Fruit fly (Drosophila melanogaster) whole organism, embryonic: ENCODE data around the gene CG12081.
A peak's percentile ranks its signal among the peaks of the same experiment; 100 is the strongest.

ENCODE experiments used
- Antp ChIP-seq: fragments of 200-800 bp; sonication (Bioruptor generic); optimal IDR thresholded peaks from 3 replicates; lab custom pipeline; 2016; ENCODE audit warnings: missing biosample characterization, missing genetic modification characterization
- CG10147 ChIP-seq: fragments of 200-800 bp; sonication (Bioruptor generic); optimal IDR thresholded peaks from 2 replicates; lab custom pipeline; 2019; ENCODE audit warnings: missing biosample characterization, mild to moderate bottlenecking, missing genetic modification characterization, moderate library complexity
- CG12219 ChIP-seq: fragments of 200-800 bp; sonication (Bioruptor generic); optimal IDR thresholded peaks from 3 replicates; lab custom pipeline; 2018; ENCODE audit warnings: missing biosample characterization, mild to moderate bottlenecking, missing genetic modification characterization
- CG12744 ChIP-seq: fragments of 200-800 bp; sonication (Bioruptor generic); optimal IDR thresholded peaks from 2 replicates; lab custom pipeline; 2016; ENCODE audit warnings: missing biosample characterization, missing genetic modification characterization
- CG15514 ChIP-seq: fragments of 200-800 bp; sonication (Bioruptor generic); optimal IDR thresholded peaks from 3 replicates; lab custom pipeline; 2017; ENCODE audit warnings: missing biosample characterization, missing genetic modification characterization, mild to moderate bottlenecking, moderate library complexity, missing genetic modification reagents
- CG1602 ChIP-seq: fragments of 200-800 bp; sonication (Bioruptor generic); optimal IDR thresholded peaks from 3 replicates; lab custom pipeline; 2016; ENCODE audit warnings: missing biosample characterization, missing genetic modification characterization
- CG17328 ChIP-seq: fragments of 200-800 bp; sonication (Bioruptor generic); IDR thresholded peaks from 2 replicates; pipeline ENCODE4 v1.3.6; 2022; ENCODE audit warnings: missing biosample characterization, missing genetic modification characterization
- CG17568 ChIP-seq: fragments of 200-800 bp; sonication (Bioruptor generic); optimal IDR thresholded peaks from 2 replicates; lab custom pipeline; 2018; ENCODE audit warnings: missing biosample characterization, mild to moderate bottlenecking, missing genetic modification characterization, moderate library complexity
- CG17612 ChIP-seq: fragments of 200-800 bp; sonication (Bioruptor generic); IDR thresholded peaks from 2 replicates; pipeline ENCODE4 v1.3.6; 2022; ENCODE audit warnings: missing biosample characterization, missing genetic modification characterization
- CG1792 ChIP-seq: fragments of 200-800 bp; sonication (Bioruptor generic); optimal IDR thresholded peaks from 2 replicates; lab custom pipeline; 2016; ENCODE audit warnings: missing biosample characterization, missing genetic modification characterization
- CG2875 ChIP-seq: fragments of 200-800 bp; sonication (Bioruptor generic); optimal IDR thresholded peaks from 2 replicates; lab custom pipeline; 2017; ENCODE audit warnings: missing biosample characterization, mild to moderate bottlenecking, missing genetic modification characterization, missing genetic modification reagents
- CG2889 ChIP-seq: fragments of 200-800 bp; sonication (Bioruptor generic); IDR thresholded peaks from 3 replicates; pipeline ENCODE4 v1.3.6; 2022; ENCODE audit warnings: missing biosample characterization, missing genetic modification characterization
- CG31388 ChIP-seq: fragments of 200-800 bp; sonication (Bioruptor generic); optimal IDR thresholded peaks from 2 replicates; lab custom pipeline; 2016; ENCODE audit warnings: missing biosample characterization, missing genetic modification characterization
- CG7963 ChIP-seq: fragments of 200-800 bp; sonication (Bioruptor generic); IDR thresholded peaks from 3 replicates; pipeline ENCODE4 v1.3.6; 2022; ENCODE audit warnings: missing biosample characterization, missing genetic modification characterization; ENCODE audit not compliant: partially characterized antibody
- CG8388 ChIP-seq: fragments of 200-800 bp; sonication (Bioruptor generic); optimal IDR thresholded peaks from 2 replicates; lab custom pipeline; 2019; ENCODE audit warnings: missing biosample characterization, mild to moderate bottlenecking, missing genetic modification characterization, moderate library complexity
- Chrac-16 ChIP-seq: fragments of 200-800 bp; sonication (Bioruptor generic); optimal IDR thresholded peaks from 3 replicates; lab custom pipeline; 2016; ENCODE audit warnings: missing biosample characterization, missing genetic modification characterization
- CrebB ChIP-seq: fragments of 200-800 bp; sonication (Bioruptor generic); optimal IDR thresholded peaks from 3 replicates; lab custom pipeline; 2018; ENCODE audit warnings: missing biosample characterization, mild to moderate bottlenecking, missing genetic modification characterization
- Dip2 ChIP-seq: fragments of 200-800 bp; sonication (Bioruptor generic); IDR thresholded peaks from 2 replicates; pipeline ENCODE4 v1.3.6; 2022; ENCODE audit warnings: missing biosample characterization, missing genetic modification characterization
- Dp ChIP-seq: fragments of 200-800 bp; sonication (Bioruptor generic); optimal IDR thresholded peaks from 2 replicates; lab custom pipeline; 2018; ENCODE audit warnings: missing biosample characterization, mild to moderate bottlenecking, missing genetic modification characterization, moderate library complexity
- Fer2 ChIP-seq: fragments of 200-800 bp; sonication (Bioruptor generic); optimal IDR thresholded peaks from 2 replicates; lab custom pipeline; 2018; ENCODE audit warnings: missing biosample characterization, mild to moderate bottlenecking, missing genetic modification characterization, moderate library complexity
- HLH54F ChIP-seq: fragments of 200-800 bp; sonication (Bioruptor generic); optimal IDR thresholded peaks from 3 replicates; lab custom pipeline; 2016; ENCODE audit warnings: missing biosample characterization, missing genetic modification characterization
- Hey ChIP-seq: fragments of 200-800 bp; sonication (Bioruptor generic); optimal IDR thresholded peaks from 3 replicates; lab custom pipeline; 2018; ENCODE audit warnings: missing biosample characterization, mild to moderate bottlenecking, missing genetic modification characterization
- Lim3 ChIP-seq: fragments of 200-800 bp; sonication (Bioruptor generic); IDR thresholded peaks from 2 replicates; pipeline ENCODE4 v1.3.6; 2022; ENCODE audit warnings: missing biosample characterization, missing genetic modification characterization
- Mrtf ChIP-seq: fragments of 200-800 bp; sonication (Bioruptor generic); IDR thresholded peaks from 3 replicates; pipeline ENCODE4 v1.3.6; 2022; ENCODE audit warnings: missing biosample characterization, missing genetic modification characterization
- NFAT ChIP-seq: fragments of 200-800 bp; sonication (Bioruptor generic); IDR thresholded peaks from 2 replicates; pipeline ENCODE4 v1.3.6; 2022; ENCODE audit warnings: missing biosample characterization, missing genetic modification characterization
- Optix ChIP-seq: fragments of 200-800 bp; sonication (Bioruptor generic); IDR thresholded peaks from 3 replicates; pipeline ENCODE4 v1.3.6; 2022; ENCODE audit warnings: missing biosample characterization, missing genetic modification characterization
- Pdp1 ChIP-seq, 2 experiments: fragments of 200-800 bp; sonication (Bioruptor generic); optimal IDR thresholded peaks; 3 replicates each; lab custom pipeline; 2016; ENCODE audit warnings: missing biosample characterization in 2 of 2, missing genetic modification characterization in 2 of 2, mild to moderate bottlenecking in 1 of 2, moderate library complexity in 1 of 2
- Poxn ChIP-seq: fragments of 200-800 bp; sonication (Bioruptor generic); IDR thresholded peaks from 2 replicates; pipeline ENCODE4 v1.3.6; 2022; ENCODE audit warnings: missing biosample characterization, missing genetic modification characterization
- Scr ChIP-seq: fragments of 200-800 bp; sonication (Bioruptor generic); IDR thresholded peaks from 2 replicates; pipeline ENCODE4 v1.3.6; 2022; ENCODE audit warnings: missing biosample characterization, missing genetic modification characterization; ENCODE audit not compliant: partially characterized antibody
- bbx ChIP-seq: fragments of 200-800 bp; sonication (Bioruptor generic); IDR thresholded peaks from 2 replicates; pipeline ENCODE4 v1.3.6; 2022; ENCODE audit warnings: missing biosample characterization, missing genetic modification characterization; ENCODE audit not compliant: partially characterized antibody
- btn ChIP-seq: fragments of 200-800 bp; sonication (Bioruptor generic); optimal IDR thresholded peaks from 2 replicates; lab custom pipeline; 2016; ENCODE audit warnings: missing biosample characterization, missing genetic modification characterization
- caup ChIP-seq: fragments of 200-800 bp; sonication (Bioruptor generic); optimal IDR thresholded peaks from 3 replicates; lab custom pipeline; 2017; ENCODE audit warnings: missing biosample characterization, mild to moderate bottlenecking, missing genetic modification characterization, moderate library complexity; ENCODE audit not compliant: severe bottlenecking
- crol ChIP-seq: fragments of 200-800 bp; sonication (Bioruptor generic); IDR thresholded peaks from 2 replicates; pipeline ENCODE4 v1.3.6; 2022; ENCODE audit warnings: missing biosample characterization, missing genetic modification characterization
- crp ChIP-seq, 2 experiments: fragments of 200-800 bp; sonication (Bioruptor generic); optimal IDR thresholded peaks; 2 replicates in 1 of 2; 3 replicates in 1 of 2; lab custom pipeline; 2017; ENCODE audit warnings: missing biosample characterization in 2 of 2, missing genetic modification characterization in 2 of 2, mild to moderate bottlenecking in 1 of 2, moderate library complexity in 1 of 2
- gt ChIP-seq: fragments of 200-800 bp; sonication (Bioruptor generic); IDR thresholded peaks from 2 replicates; pipeline ENCODE4 v1.3.6; 2022; ENCODE audit warnings: missing biosample characterization, missing genetic modification characterization
- hb ChIP-seq: fragments of 200-800 bp; sonication (Bioruptor generic); IDR thresholded peaks from 3 replicates; pipeline ENCODE4 v1.3.6; 2022; ENCODE audit warnings: missing biosample characterization, missing genetic modification characterization; ENCODE audit not compliant: partially characterized antibody
- knrl ChIP-seq: fragments of 200-800 bp; sonication (Bioruptor generic); IDR thresholded peaks from 3 replicates; pipeline ENCODE4 v1.3.6; 2022; ENCODE audit warnings: missing biosample characterization, missing genetic modification characterization; ENCODE audit not compliant: partially characterized antibody
- pan ChIP-seq, 4 experiments: fragments of >200 bp in 3 of 4; fragments of 200-800 bp in 1 of 4; sonication (Bioruptor generic) in 1 of 4; optimal IDR thresholded peaks in 3 of 4; IDR thresholded peaks in 1 of 4; 2 replicates each; pipeline versions ENCODE4 v1.3.6 to Lab custom; 2017 to 2022; ENCODE audit warnings: missing biosample characterization in 2 of 4, missing genetic modification characterization in 2 of 4, mixed read lengths in 1 of 4
- sc ChIP-seq, 3 experiments: fragments of >200 bp in 2 of 3; fragments of 200-800 bp in 1 of 3; sonication (Bioruptor generic) in 1 of 3; optimal IDR thresholded peaks; 2 replicates in 2 of 3; 3 replicates in 1 of 3; lab custom pipeline; 2017; ENCODE audit warnings: mild to moderate bottlenecking in 1 of 3, missing biosample characterization in 1 of 3, missing genetic modification characterization in 1 of 3, missing genetic modification reagents in 1 of 3
- slbo ChIP-seq: fragments of 200-800 bp; sonication (Bioruptor generic); IDR thresholded peaks from 2 replicates; pipeline ENCODE4 v1.3.6; 2022; ENCODE audit warnings: missing biosample characterization, missing genetic modification characterization
- ssp ChIP-seq: fragments of 200-800 bp; sonication (Bioruptor generic); IDR thresholded peaks from 2 replicates; pipeline ENCODE4 v1.3.6; 2022; ENCODE audit warnings: missing biosample characterization, missing genetic modification characterization
- stc ChIP-seq: fragments of 200-800 bp; sonication (Bioruptor generic); IDR thresholded peaks from 2 replicates; pipeline ENCODE4 v1.3.6; 2022; ENCODE audit warnings: missing biosample characterization, missing genetic modification characterization
- stwl ChIP-seq: fragments of 200-800 bp; sonication (Bioruptor generic); optimal IDR thresholded peaks from 3 replicates; lab custom pipeline; 2018; ENCODE audit warnings: missing biosample characterization, mild to moderate bottlenecking, missing genetic modification characterization, moderate library complexity
- tna ChIP-seq: fragments of 200-800 bp; sonication (Bioruptor generic); IDR thresholded peaks from 2 replicates; pipeline ENCODE4 v1.3.6; 2022; ENCODE audit warnings: missing biosample characterization, missing genetic modification characterization; ENCODE audit not compliant: partially characterized antibody
- zen ChIP-seq: fragments of 200-800 bp; sonication (Bioruptor generic); optimal IDR thresholded peaks from 3 replicates; lab custom pipeline; 2018; ENCODE audit warnings: missing biosample characterization, mild to moderate bottlenecking, missing genetic modification characterization, moderate library complexity
- zfh2 ChIP-seq: fragments of 200-800 bp; sonication (Bioruptor generic); optimal IDR thresholded peaks from 2 replicates; lab custom pipeline; 2016; ENCODE audit warnings: missing biosample characterization, missing genetic modification characterization

Gene CG12081

dm6 chrX:8561404-8562397 lies 26.9 kb upstream of the CG12081 start (continued):
- TF ChIP-seq stc (no peak), CG17328 (no peak), zfh2 (GFP tag; lab: Kevin White, UChicago) (peak; percentile 50), CG15514 (GFP tag; lab: Kevin White, UChicago) (peak; percentile 60), CG12744 (GFP tag; lab: Kevin White, UChicago) (no peak), sc (optimal IDR thresholded peaks at IDR 0.05; lab: Kevin White, UChicago) (no peak), sc (GFP tag; optimal IDR thresholded peaks at IDR 0.05; lab: Kevin White, UChicago) (no peak), CG17568 (GFP tag; lab: Kevin White, UChicago) (no peak), CG8388 (no peak), caup (GFP tag; lab: Kevin White, UChicago) (peak; percentile 31), CG2875 (GFP tag; lab: Kevin White, UChicago) (peak; percentile 5), gt (GFP tag; lab: Robert Waterston, UW) (no peak), Hey (tag; lab: Kevin White, UChicago) (no peak), HLH54F (GFP tag; lab: Kevin White, UChicago) (peak; percentile 28), stwl (tag; lab: Kevin White, UChicago) (peak; percentile 72), Dp (GFP tag; lab: Kevin White, UChicago) (no peak), CG1792 (no peak), Dip2 (GFP tag; lab: Robert Waterston, UW) (no peak), Poxn (GFP tag; lab: Robert Waterston, UW) (no peak), Fer2 (tag; lab: Kevin White, UChicago) (no peak), CG31388 (GFP tag; lab: Kevin White, UChicago) (no peak), Lim3 (no peak), tna (0 out of 2 replicates have a peak, but pooled peaks have one; percentile 32), CG10147 (no peak), crp (GFP tag; optimal IDR thresholded peaks at IDR 0.05; lab: Kevin White, UChicago) (no peak), btn (GFP tag; lab: Kevin White, UChicago) (no peak), slbo (GFP tag; lab: Robert Waterston, UW) (peak; percentile 22; the same call in 1 of the 2 replicates), Scr (GFP tag; lab: Robert Waterston, UW) (peak; percentile 55), CG12219 (no peak), CG17612 (GFP tag; lab: Robert Waterston, UW) (no peak), Chrac-16 (no peak), hb (GFP tag; lab: Robert Waterston, UW) (no peak), crol (GFP tag; lab: Robert Waterston, UW) (peak; percentile 69; the same call in 1 of the 2 replicates), knrl (GFP tag; lab: Robert Waterston, UW) (no peak; the same call in 2 of the 3 replicates), CG7963 (GFP tag; lab: Robert Waterston, UW) (0 out of 3 replicates have a peak, but pooled peaks have one; percentile 21), Antp (GFP tag; lab: Kevin White, UChicago) (peak; percentile 36), Pdp1 (GFP tag; optimal IDR thresholded peaks at IDR 0.05; lab: Kevin White, UChicago) (peak; percentile 14 to 83), CrebB (tag; lab: Kevin White, UChicago) (peak; percentile 21), ssp (GFP tag; lab: Robert Waterston, UW) (no peak), pan (optimal IDR thresholded peaks at IDR 0.05; lab: Kevin White, UChicago) (no peak), pan (GFP tag; optimal IDR thresholded peaks at IDR 0.05 in 1 of 2, IDR thresholded peaks at IDR 0.05 in 1 of 2) (no peak), CG1602 (GFP tag; lab: Kevin White, UChicago) (no peak), Optix (no peak), bbx (GFP tag; lab: Robert Waterston, UW) (peak; percentile 72), Mrtf (GFP tag; lab: Robert Waterston, UW) (no peak), NFAT (GFP tag; lab: Robert Waterston, UW) (peak; percentile 26; the same call in 1 of the 2 replicates), CG2889 (GFP tag; lab: Robert Waterston, UW) (no peak), zen (tag; lab: Kevin White, UChicago) (peak; percentile 80)
